Worm (Caenorhabditis elegans): Measurements from ENCODE around the gene ZK666.14.

Gene ZK666.14

ce11 chrII:10541923-10542486 lies 47.4 kb downstream of the ZK666.14 start, which contains the start of gene pro-1 (continued):
- TF ChIP-seq ztf-28 (GFP tag; IDR thresholded peaks at IDR 0.05) (peak; percentile 45; the same call in 1 of the 2 replicates), nhr-80 (tag; optimal IDR thresholded peaks at IDR 0.05) (peak; percentile 15), rcor-1 (GFP tag; IDR thresholded peaks at IDR 0.05) (peak; percentile 52; the same call in 1 of the 2 replicates)

ce11 chrII:10542654-10543456 lies 48.3 kb downstream of the ZK666.14 start:
- TF ChIP-seq sea-2 (GFP tag; IDR thresholded peaks at IDR 0.05) (peak; percentile 72; the same call in 1 of the 2 replicates), ztf-18 (tag; optimal IDR thresholded peaks at IDR 0.05) (no peak), F22D6.2 (tag; optimal IDR thresholded peaks at IDR 0.05) (no peak), Y56A3A.18 (GFP tag; IDR thresholded peaks at IDR 0.05) (peak; percentile 12; the same call in 1 of the 2 replicates), fkh-3 (tag; optimal IDR thresholded peaks at IDR 0.05) (no peak), ztf-25 (GFP tag; IDR thresholded peaks at IDR 0.05) (no peak), bed-1 (GFP tag; IDR thresholded peaks at IDR 0.05) (no peak), ceh-58 (GFP tag; IDR thresholded peaks at IDR 0.05) (0 out of 2 replicates have a peak, but pooled peaks have one; percentile 51), cebp-1 (GFP tag; IDR thresholded peaks at IDR 0.05) (no peak), cebp-1 (tag; optimal IDR thresholded peaks at IDR 0.05) (peak; percentile 67), nhr-27 (tag; optimal IDR thresholded peaks at IDR 0.05) (peak; percentile 9), lin-35 (GFP tag; optimal IDR thresholded peaks at IDR 0.05) (peak in 2 of 3 experiments; percentile 10 to 11), tlf-1 (GFP tag; optimal IDR thresholded peaks at IDR 0.05) (peak; percentile 31), C17E4.6 (GFP tag; IDR thresholded peaks at IDR 0.05) (no peak), Y53G8AR.9 (GFP tag; conservative IDR thresholded peaks at IDR 0.05) (peak; percentile 44; the same call in 1 of the 2 replicates), cebp-2 (GFP tag; IDR thresholded peaks at IDR 0.05) (no peak), pbrm-1 (GFP tag; IDR thresholded peaks at IDR 0.05) (peak; percentile 33; the same call in 1 of the 2 replicates), attf-6 (GFP tag; IDR thresholded peaks at IDR 0.05) (no peak), somi-1 (GFP tag; optimal IDR thresholded peaks at IDR 0.05) (peak; percentile 32), T26A5.8 (tag; optimal IDR thresholded peaks at IDR 0.05) (peak; percentile 43), F10E7.11 (tag; optimal IDR thresholded peaks at IDR 0.05) (peak; percentile 36), K11D2.4 (GFP tag; IDR thresholded peaks at IDR 0.05) (peak; percentile 8; the same call in 1 of the 2 replicates), ama-1 (optimal IDR thresholded peaks at IDR 0.05) (peak; percentile 93), ama-1 (GFP tag; optimal IDR thresholded peaks at IDR 0.05) (no peak), dox-1 (GFP tag; IDR thresholded peaks at IDR 0.05) (peak; percentile 13; the same call in 1 of the 2 replicates), bed-2 (GFP tag; IDR thresholded peaks at IDR 0.05) (no peak), gei-17 (GFP tag; optimal IDR thresholded peaks at IDR 0.05) (peak; percentile 29), ceh-79 (tag; optimal IDR thresholded peaks at IDR 0.05) (no peak), sdz-38 (tag; optimal IDR thresholded peaks at IDR 0.05) (no peak), nhr-80 (tag; optimal IDR thresholded peaks at IDR 0.05) (no peak), let-607 (tag; optimal IDR thresholded peaks at IDR 0.05) (peak in 1 of 2 experiments; percentile 23), tbp1 (GFP tag; optimal IDR thresholded peaks at IDR 0.05) (no peak), ccch-3 (GFP tag; optimal IDR thresholded peaks at IDR 0.05) (no peak), ceh-91 (GFP tag; IDR thresholded peaks at IDR 0.05) (no peak), rcor-1 (GFP tag; IDR thresholded peaks at IDR 0.05) (peak; percentile 8; the same call in 1 of the 2 replicates), F57A8.1 (GFP tag; optimal IDR thresholded peaks at IDR 0.05) (no peak), aptf-2 (GFP tag; conservative IDR thresholded peaks at IDR 0.05) (0 out of 2 replicates have a peak, but pooled peaks have one; percentile 49), nhr-120 (GFP tag; IDR thresholded peaks at IDR 0.05) (no peak), atf-7 (tag; optimal IDR thresholded peaks at IDR 0.05) (no peak), hmg-1.2 (GFP tag; IDR thresholded peaks at IDR 0.05) (peak; percentile 28; the same call in 1 of the 2 replicates), mel-28 (tag; optimal IDR thresholded peaks at IDR 0.05; ENCODE audit: borderline replicate concordance) (peak; percentile 63), egrh-3 (GFP tag; IDR thresholded peaks at IDR 0.05) (no peak), nfyb-1 (GFP tag; IDR thresholded peaks at IDR 0.05) (peak; percentile 75), lag-1 (GFP tag; IDR thresholded peaks at IDR 0.05) (0 out of 2 replicates have a peak, but pooled peaks have one; percentile 10)

Measured in whole organism, young adult.